Worm (Caenorhabditis elegans): Measurements from ENCODE around the gene M03F4.4.

- TF ChIP-seq unc-39 (tag; optimal IDR thresholded peaks at IDR 0.05) (no peak), lsy-2 (tag; optimal IDR thresholded peaks at IDR 0.05) (no peak), unc-62 (GFP tag; optimal IDR thresholded peaks at IDR 0.05) (no peak), mep-1 (tag; optimal IDR thresholded peaks at IDR 0.05) (no peak), nhr-28 (tag; optimal IDR thresholded peaks at IDR 0.05) (no peak), ces-1 (GFP tag; optimal IDR thresholded peaks at IDR 0.05) (no peak), unc-120 (tag; optimal IDR thresholded peaks at IDR 0.05; ENCODE audit: poor library complexity, severe bottlenecking) (no peak), elt-1 (tag; optimal IDR thresholded peaks at IDR 0.05; ENCODE audit: borderline replicate concordance, insufficient read depth) (no peak), ztf-11 (tag; optimal IDR thresholded peaks at IDR 0.05) (no peak), ceh-39 (tag; optimal IDR thresholded peaks at IDR 0.05) (no peak), nhr-237 (tag; optimal IDR thresholded peaks at IDR 0.05) (no peak), M03D4.4 (tag; optimal IDR thresholded peaks at IDR 0.05) (no peak), sptf-1 (tag; optimal IDR thresholded peaks at IDR 0.05) (no peak), drap-1 (GFP tag; optimal IDR thresholded peaks at IDR 0.05) (no peak)
Observed at ce11 chrX:5004940-5005339, 47.7 kb upstream of the M03F4.4 start, which contains the start of gene hsd-2.

Data from whole organism, mixed stage, embryonic.